Worm (Caenorhabditis elegans): ENCODE measurements around the gene srj-27.

ce11 chrV:15099447-15099846 is 27.9 kb downstream of the srj-27 start, which contains the start of gene C01G10.1:
- no peak for TF ChIP-seq sma-9 (GFP tag; optimal IDR thresholded peaks at IDR 0.05)
- no peak for TF ChIP-seq sma-9 (tag; optimal IDR thresholded peaks at IDR 0.05)
- no peak for TF ChIP-seq mab-5 (tag; optimal IDR thresholded peaks at IDR 0.05)
- TF ChIP-seq ceh-82 (tag; optimal IDR thresholded peaks at IDR 0.05) = no peak
- TF ChIP-seq nhr-12 (tag; optimal IDR thresholded peaks at IDR 0.05) = no peak
- TF ChIP-seq nhr-11 (tag; optimal IDR thresholded peaks at IDR 0.05) = no peak
- no peak for TF ChIP-seq unc-62 (GFP tag; optimal IDR thresholded peaks at IDR 0.05)
- TF ChIP-seq nhr-25 (tag; optimal IDR thresholded peaks at IDR 0.05) = no peak
- TF ChIP-seq R02D3.7 (tag; optimal IDR thresholded peaks at IDR 0.05) = no peak
- no peak for TF ChIP-seq nhr-21 (tag; optimal IDR thresholded peaks at IDR 0.05)
- no peak for TF ChIP-seq sma-3 (GFP tag; optimal IDR thresholded peaks at IDR 0.05)
- no peak for TF ChIP-seq peb-1 (tag; optimal IDR thresholded peaks at IDR 0.05)
- TF ChIP-seq nhr-237 (tag; optimal IDR thresholded peaks at IDR 0.05) = no peak
- no peak for TF ChIP-seq ztf-11 (tag; optimal IDR thresholded peaks at IDR 0.05)
- TF ChIP-seq ztf-4 (tag; optimal IDR thresholded peaks at IDR 0.05) = no peak
